Fruit fly (Drosophila melanogaster) whole organism, embryonic: ENCODE data around the gene Ptp10D.

ENCODE experiments used
- Abd-B ChIP-seq: fragments of 200-800 bp; sonication (Bioruptor generic); optimal IDR thresholded peaks from 2 replicates; lab custom pipeline; 2018; ENCODE audit warnings: missing biosample characterization, mild to moderate bottlenecking, missing genetic modification characterization, moderate library complexity
- B-H1 ChIP-seq: fragments of 200-800 bp; sonication (Bioruptor generic); IDR thresholded peaks from 3 replicates; pipeline ENCODE4 v1.3.6; 2022; ENCODE audit warnings: missing biosample characterization, missing genetic modification characterization
- CG1024 ChIP-seq: fragments of 200-800 bp; sonication (Bioruptor generic); IDR thresholded peaks from 2 replicates; pipeline ENCODE4 v1.3.6; 2022; ENCODE audit warnings: missing biosample characterization, missing genetic modification characterization
- CG11695 ChIP-seq: fragments of 200-800 bp; sonication (Bioruptor generic); IDR thresholded peaks from 3 replicates; pipeline ENCODE4 v1.3.6; 2022; ENCODE audit warnings: missing biosample characterization, missing genetic modification characterization
- CG14050 ChIP-seq: fragments of 200-800 bp; sonication (Bioruptor generic); IDR thresholded peaks from 3 replicates; pipeline ENCODE4 v1.3.6; 2022; ENCODE audit warnings: missing biosample characterization, missing genetic modification characterization
- CG1602 ChIP-seq: fragments of 200-800 bp; sonication (Bioruptor generic); optimal IDR thresholded peaks from 3 replicates; lab custom pipeline; 2016; ENCODE audit warnings: missing biosample characterization, missing genetic modification characterization
- CG16813 ChIP-seq: fragments of 200-800 bp; sonication (Bioruptor generic); IDR thresholded peaks from 3 replicates; pipeline ENCODE4 v1.3.6; 2022; ENCODE audit warnings: missing biosample characterization, missing genetic modification characterization; ENCODE audit not compliant: partially characterized antibody
- CG1792 ChIP-seq: fragments of 200-800 bp; sonication (Bioruptor generic); optimal IDR thresholded peaks from 2 replicates; lab custom pipeline; 2016; ENCODE audit warnings: missing biosample characterization, missing genetic modification characterization
- CG18476 ChIP-seq: fragments of 200-800 bp; sonication (Bioruptor generic); optimal IDR thresholded peaks from 2 replicates; lab custom pipeline; 2016; ENCODE audit warnings: missing biosample characterization, mild to moderate bottlenecking, missing genetic modification characterization
- CG30431 ChIP-seq: fragments of 200-800 bp; sonication (Bioruptor generic); optimal IDR thresholded peaks from 2 replicates; lab custom pipeline; 2017; ENCODE audit warnings: missing biosample characterization, missing genetic modification characterization
- CG33213 ChIP-seq: fragments of 200-800 bp; sonication (Bioruptor generic); optimal IDR thresholded peaks from 3 replicates; lab custom pipeline; 2016; ENCODE audit warnings: missing biosample characterization, missing genetic modification characterization
- CG3838 ChIP-seq: fragments of 200-800 bp; sonication (Bioruptor generic); optimal IDR thresholded peaks from 3 replicates; lab custom pipeline; 2016; ENCODE audit warnings: missing biosample characterization, missing genetic modification characterization
- CG6175 ChIP-seq: fragments of 200-800 bp; sonication (Bioruptor generic); IDR thresholded peaks from 3 replicates; pipeline ENCODE4 v1.3.6; 2022; ENCODE audit warnings: missing biosample characterization, missing genetic modification characterization
- CG6683 ChIP-seq: fragments of 200-800 bp; sonication (Bioruptor generic); optimal IDR thresholded peaks from 2 replicates; lab custom pipeline; 2017; ENCODE audit warnings: missing biosample characterization, mild to moderate bottlenecking, missing genetic modification characterization, missing genetic modification reagents
- CG6854 ChIP-seq: fragments of 200-800 bp; sonication (Bioruptor generic); optimal IDR thresholded peaks from 3 replicates; lab custom pipeline; 2017; ENCODE audit warnings: missing biosample characterization, mild to moderate bottlenecking, missing genetic modification characterization
- CG9215 ChIP-seq: fragments of 200-800 bp; sonication (Bioruptor generic); IDR thresholded peaks from 2 replicates; pipeline ENCODE4 v1.3.6; 2022; ENCODE audit warnings: missing biosample characterization, missing genetic modification characterization
- CG9437 ChIP-seq: fragments of 200-800 bp; sonication (Bioruptor generic); optimal IDR thresholded peaks from 2 replicates; lab custom pipeline; 2018; ENCODE audit warnings: missing biosample characterization, mild to moderate bottlenecking, missing genetic modification characterization
- CG9932 ChIP-seq: fragments of 200-800 bp; sonication (Bioruptor generic); IDR thresholded peaks from 2 replicates; pipeline ENCODE4 v1.3.6; 2022; ENCODE audit warnings: missing biosample characterization, missing genetic modification characterization
- Doc3 ChIP-seq: fragments of 200-800 bp; sonication (Bioruptor generic); IDR thresholded peaks from 3 replicates; pipeline ENCODE4 v1.3.6; 2022; ENCODE audit warnings: missing biosample characterization, missing genetic modification characterization; ENCODE audit not compliant: partially characterized antibody
- HHEX ChIP-seq: fragments of 200-800 bp; sonication (Bioruptor generic); optimal IDR thresholded peaks from 3 replicates; lab custom pipeline; 2017; ENCODE audit warnings: missing biosample characterization, mild to moderate bottlenecking, missing genetic modification characterization, missing genetic modification reagents
- Med ChIP-seq: fragments of 200-800 bp; sonication (Bioruptor generic); peaks from one replicate; lab custom pipeline; 2016; ENCODE audit warnings: missing biosample characterization, missing genetic modification characterization, mild to moderate bottlenecking, inconsistent platforms, moderate library complexity
- NK7.1 ChIP-seq: fragments of 200-800 bp; sonication (Bioruptor generic); optimal IDR thresholded peaks from 3 replicates; lab custom pipeline; 2016; ENCODE audit warnings: missing biosample characterization, missing genetic modification characterization
- Sin3A ChIP-seq: fragments of >200 bp; optimal IDR thresholded peaks from 2 replicates; lab custom pipeline; 2018
- ato ChIP-seq: fragments of 200-800 bp; sonication (Bioruptor generic); IDR thresholded peaks from 2 replicates; pipeline ENCODE4 v1.3.6; 2022; ENCODE audit warnings: missing biosample characterization, missing genetic modification characterization; ENCODE audit not compliant: partially characterized antibody
- az2 ChIP-seq: fragments of 200-800 bp; sonication (Bioruptor generic); optimal IDR thresholded peaks from 3 replicates; lab custom pipeline; 2016; ENCODE audit warnings: missing biosample characterization, missing genetic modification characterization
- bab2 ChIP-seq: fragments of 200-800 bp; sonication (Bioruptor generic); optimal IDR thresholded peaks from 2 replicates; lab custom pipeline; 2016; ENCODE audit warnings: missing biosample characterization, missing genetic modification characterization
- bbx ChIP-seq: fragments of 200-800 bp; sonication (Bioruptor generic); IDR thresholded peaks from 2 replicates; pipeline ENCODE4 v1.3.6; 2022; ENCODE audit warnings: missing biosample characterization, missing genetic modification characterization; ENCODE audit not compliant: partially characterized antibody
- chinmo ChIP-seq: fragments of 200-800 bp; sonication (Bioruptor generic); IDR thresholded peaks from 4 replicates; pipeline ENCODE4 v1.3.6; 2022; ENCODE audit warnings: missing biosample characterization, missing genetic modification characterization; ENCODE audit not compliant: partially characterized antibody
- chn ChIP-seq: fragments of 200-800 bp; sonication (Bioruptor generic); optimal IDR thresholded peaks from 2 replicates; lab custom pipeline; 2016; ENCODE audit warnings: missing biosample characterization, missing genetic modification characterization
- cwo ChIP-seq: fragments of 200-800 bp; sonication (Bioruptor generic); optimal IDR thresholded peaks from 3 replicates; lab custom pipeline; 2017; ENCODE audit warnings: missing biosample characterization, missing genetic modification characterization, mild to moderate bottlenecking, moderate library complexity, missing genetic modification reagents
- dan ChIP-seq: fragments of 200-800 bp; sonication (Bioruptor generic); IDR thresholded peaks from 2 replicates; pipeline ENCODE4 v1.3.6; 2022; ENCODE audit warnings: missing biosample characterization, missing genetic modification characterization
- ems ChIP-seq: fragments of 200-800 bp; sonication (Bioruptor generic); optimal IDR thresholded peaks from 3 replicates; lab custom pipeline; 2016; ENCODE audit warnings: missing biosample characterization, missing genetic modification characterization
- fru ChIP-seq: fragments of >200 bp; optimal IDR thresholded peaks from 2 replicates; lab custom pipeline; 2017
- gcm ChIP-seq: fragments of 200-800 bp; sonication (Bioruptor generic); optimal IDR thresholded peaks from 2 replicates; lab custom pipeline; 2019; ENCODE audit warnings: missing biosample characterization, mild to moderate bottlenecking, missing genetic modification characterization, moderate library complexity
- gro ChIP-seq: fragments of 200-800 bp; sonication (Bioruptor generic); optimal IDR thresholded peaks from 2 replicates; lab custom pipeline; 2016; ENCODE audit warnings: missing biosample characterization, missing genetic modification characterization
- gsb-n ChIP-seq: fragments of 200-800 bp; sonication (Bioruptor generic); optimal IDR thresholded peaks from 3 replicates; lab custom pipeline; 2018; ENCODE audit warnings: missing biosample characterization, mild to moderate bottlenecking, missing genetic modification characterization
- insv ChIP-seq, 2 experiments: fragments of 200-800 bp; sonication (Bioruptor generic); optimal IDR thresholded peaks; 3 replicates each; lab custom pipeline; 2016 to 2018; ENCODE audit warnings: missing biosample characterization in 2 of 2, missing genetic modification characterization in 2 of 2
- klu ChIP-seq: fragments of 200-800 bp; sonication (Bioruptor generic); IDR thresholded peaks from 2 replicates; pipeline ENCODE4 v1.3.6; 2022; ENCODE audit warnings: missing biosample characterization, missing genetic modification characterization
- mam ChIP-seq: fragments of 200-800 bp; sonication (Bioruptor generic); optimal IDR thresholded peaks from 3 replicates; lab custom pipeline; 2016; ENCODE audit warnings: missing biosample characterization, missing genetic modification characterization
- pan ChIP-seq, 4 experiments: fragments of >200 bp in 3 of 4; fragments of 200-800 bp in 1 of 4; sonication (Bioruptor generic) in 1 of 4; optimal IDR thresholded peaks in 3 of 4; IDR thresholded peaks in 1 of 4; 2 replicates each; pipeline versions ENCODE4 v1.3.6 to Lab custom; 2017 to 2022; ENCODE audit warnings: missing biosample characterization in 2 of 4, missing genetic modification characterization in 2 of 4, mixed read lengths in 1 of 4
- peb ChIP-seq: fragments of 200-800 bp; sonication (Bioruptor generic); IDR thresholded peaks from 2 replicates; pipeline ENCODE4 v1.3.6; 2022; ENCODE audit warnings: missing biosample characterization, missing genetic modification characterization
- pros ChIP-seq: fragments of 200-800 bp; sonication (Bioruptor generic); optimal IDR thresholded peaks from 3 replicates; lab custom pipeline; 2019; ENCODE audit warnings: missing biosample characterization, mild to moderate bottlenecking, missing genetic modification characterization, moderate library complexity
- sc ChIP-seq, 3 experiments: fragments of >200 bp in 2 of 3; fragments of 200-800 bp in 1 of 3; sonication (Bioruptor generic) in 1 of 3; optimal IDR thresholded peaks; 2 replicates in 2 of 3; 3 replicates in 1 of 3; lab custom pipeline; 2017; ENCODE audit warnings: mild to moderate bottlenecking in 1 of 3, missing biosample characterization in 1 of 3, missing genetic modification characterization in 1 of 3, missing genetic modification reagents in 1 of 3
- schlank ChIP-seq: fragments of 200-800 bp; sonication (Bioruptor generic); optimal IDR thresholded peaks from 2 replicates; lab custom pipeline; 2018; ENCODE audit warnings: missing biosample characterization, mild to moderate bottlenecking, missing genetic modification characterization
- seq ChIP-seq: fragments of 200-800 bp; sonication (Bioruptor generic); IDR thresholded peaks from 2 replicates; pipeline ENCODE4 v1.3.6; 2022; ENCODE audit warnings: missing biosample characterization, missing genetic modification characterization
- shn ChIP-seq: fragments of 200-800 bp; sonication (Bioruptor generic); optimal IDR thresholded peaks from 3 replicates; lab custom pipeline; 2016; ENCODE audit warnings: missing biosample characterization, missing genetic modification characterization
- sima ChIP-seq: fragments of 200-800 bp; sonication (Bioruptor generic); optimal IDR thresholded peaks from 2 replicates; lab custom pipeline; 2016; ENCODE audit warnings: missing biosample characterization, missing genetic modification characterization
- wdn ChIP-seq: fragments of 200-800 bp; sonication (Bioruptor generic); IDR thresholded peaks from 2 replicates; pipeline ENCODE4 v1.3.6; 2022; ENCODE audit warnings: missing biosample characterization, missing genetic modification characterization
- z ChIP-seq: fragments of 200-800 bp; sonication (Bioruptor generic); IDR thresholded peaks from 3 replicates; pipeline ENCODE4 v1.3.6; 2022; ENCODE audit warnings: missing biosample characterization, missing genetic modification characterization
- zen ChIP-seq: fragments of 200-800 bp; sonication (Bioruptor generic); optimal IDR thresholded peaks from 3 replicates; lab custom pipeline; 2018; ENCODE audit warnings: missing biosample characterization, mild to moderate bottlenecking, missing genetic modification characterization, moderate library complexity

Gene Ptp10D

dm6 chrX:11628986-11629571, 7.3 kb downstream of the Ptp10D start (continued):
- TF ChIP-seq ems (GFP tag; lab: Kevin White, UChicago) (peak; percentile 39), wdn (GFP tag; lab: Robert Waterston, UW) (no peak), insv (GFP tag; optimal IDR thresholded peaks at IDR 0.05; lab: Kevin White, UChicago) (no peak), Abd-B (GFP tag; lab: Kevin White, UChicago) (peak; percentile 33), CG9437 (GFP tag; lab: Kevin White, UChicago) (no peak), mam (GFP tag; lab: Kevin White, UChicago) (peak; percentile 13), bbx (GFP tag; lab: Robert Waterston, UW) (no peak), gro (GFP tag; lab: Kevin White, UChicago) (no peak), CG16813 (GFP tag; lab: Robert Waterston, UW) (no peak), cwo (GFP tag; lab: Kevin White, UChicago) (no peak), CG30431 (peak; percentile 37), Doc3 (GFP tag; lab: Robert Waterston, UW) (no peak), CG1792 (no peak), shn (no peak), gcm (peak; percentile 52), CG18476 (GFP tag; lab: Kevin White, UChicago) (peak; percentile 64), z (no peak), CG11695 (peak; percentile 55; the same call in 1 of the 3 replicates), CG1602 (GFP tag; lab: Kevin White, UChicago) (peak; percentile 43), dan (no peak), CG6683 (GFP tag; lab: Kevin White, UChicago) (no peak), fru (lab: Kevin White, UChicago) (no peak), chn (peak; percentile 72), HHEX (peak; percentile 33), Med (GFP tag; lab: Kevin White, UChicago) (peak; percentile 83), bab2 (peak; percentile 46), NK7.1 (GFP tag; lab: Kevin White, UChicago) (peak; percentile 20), zen (tag; lab: Kevin White, UChicago) (peak; percentile 32), CG6854 (GFP tag; lab: Kevin White, UChicago) (no peak), CG3838 (GFP tag; lab: Kevin White, UChicago) (no peak), pan (optimal IDR thresholded peaks at IDR 0.05; lab: Kevin White, UChicago) (no peak), pan (GFP tag; optimal IDR thresholded peaks at IDR 0.05 in 1 of 2, IDR thresholded peaks at IDR 0.05 in 1 of 2) (peak in 1 of 2 experiments; percentile 64), sima (no peak), CG14050 (no peak), sc (optimal IDR thresholded peaks at IDR 0.05; lab: Kevin White, UChicago) (no peak), sc (GFP tag; optimal IDR thresholded peaks at IDR 0.05; lab: Kevin White, UChicago) (peak; percentile 52), peb (peak; percentile 35; the same call in 1 of the 2 replicates), CG33213 (GFP tag; lab: Kevin White, UChicago) (peak; percentile 31), CG9932 (GFP tag; lab: Robert Waterston, UW) (no peak), seq (GFP tag; lab: Robert Waterston, UW) (no peak), CG6175 (GFP tag; lab: Robert Waterston, UW) (no peak), pros (GFP tag; lab: Kevin White, UChicago) (peak; percentile 87), CG9215 (GFP tag; lab: Robert Waterston, UW) (no peak), klu (no peak), az2 (GFP tag; lab: Kevin White, UChicago) (peak; percentile 64), chinmo (GFP tag; lab: Robert Waterston, UW) (no peak), Sin3A (lab: Kevin White, UChicago) (no peak), CG1024 (GFP tag; lab: Robert Waterston, UW) (peak; percentile 43; the same call in 1 of the 2 replicates), gsb-n (tag; lab: Kevin White, UChicago) (peak; percentile 63), schlank (tag; lab: Kevin White, UChicago) (no peak), B-H1 (GFP tag; lab: Robert Waterston, UW) (peak; percentile 23; the same call in 2 of the 3 replicates), ato (GFP tag; lab: Robert Waterston, UW) (no peak)
